Worm (Caenorhabditis elegans): Measurements from ENCODE around the gene B0454.5.

- no peak for TF ChIP-seq pes-1 (GFP tag; IDR thresholded peaks at IDR 0.05)
- no peak for TF ChIP-seq hmg-4 (GFP tag; optimal IDR thresholded peaks at IDR 0.05)
- no peak for TF ChIP-seq scrt-1 (GFP tag; IDR thresholded peaks at IDR 0.05)
- TF ChIP-seq ceh-36 (tag; optimal IDR thresholded peaks at IDR 0.05), result no peak
- no peak for TF ChIP-seq ama-1 (optimal IDR thresholded peaks at IDR 0.05)
Measured at ce11 chrII:3002211-3002610, 36.4 kb upstream of the B0454.5 start, which contains the start of gene lido-10.

Measured in whole organism, early embryonic.